Fruit fly (Drosophila melanogaster) whole organism: ENCODE results near the gene CG42526.

Experiments used
- EcR ChIP-seq, 2 experiments: fragments of >200 bp; optimal IDR thresholded peaks; 2 replicates each; lab custom pipeline; 2017; ENCODE audit warnings: missing biosample characterization in 2 of 2, missing genetic modification characterization in 2 of 2, missing genetic modification reagents in 2 of 2
- usp ChIP-seq: fragments of >200 bp; optimal IDR thresholded peaks from 2 replicates; lab custom pipeline; 2017; ENCODE audit warnings: missing biosample characterization, missing genetic modification characterization, mixed read lengths

- no peak for TF ChIP-seq EcR (GFP tag; optimal IDR thresholded peaks at IDR 0.05; lab: Kevin White, UChicago)
- no peak for TF ChIP-seq usp (GFP tag; lab: Kevin White, UChicago)
Observed at dm6 chr3L:9441907-9442479, 6.8 kb upstream of the CG42526 start, which contains the start of the genes Bet3 and Nf-YA.
